ENCODE assay signal across 3 worm cellular contexts in genomic region chrV:5917707-5918106, ce11.
A peak's percentile ranks its signal among the peaks of the same experiment; 100 is the strongest.
TF ChIP-seq lines count a peak whose summit lies in the region.

TSS of gene lrpr-1 (minus strand) at chrV:5917891.

TF ChIP-seq in whole organism, L1 larva, 84 proteins besides CTCF, POLR2A, EP300 and RAD21 (continued from another document and continues in another):
- peak; percentile 98 for TF ChIP-seq dsc-1 (tag; optimal IDR thresholded peaks at IDR 0.05; lab: Kevin White, UChicago)
- TF ChIP-seq nhr-77 (tag; optimal IDR thresholded peaks at IDR 0.05; lab: Kevin White, UChicago) = peak; percentile 36
- peak; percentile 59 for TF ChIP-seq snpc-4 (tag; optimal IDR thresholded peaks at IDR 0.05; lab: Kevin White, UChicago)
- TF ChIP-seq nhr-12 (tag; optimal IDR thresholded peaks at IDR 0.05; lab: Kevin White, UChicago) = no peak
- TF ChIP-seq F16B12.6 (tag; optimal IDR thresholded peaks at IDR 0.05; lab: Kevin White, UChicago) = peak; percentile 46
- TF ChIP-seq hlh-17 (GFP tag; optimal IDR thresholded peaks at IDR 0.05; lab: Kevin White, UChicago; ENCODE audit: borderline replicate concordance) = peak; percentile 71
- TF ChIP-seq elt-2 (tag; optimal IDR thresholded peaks at IDR 0.05; lab: Kevin White, UChicago) = peak; percentile 89
- peak; percentile 96 for TF ChIP-seq egl-13 (tag; optimal IDR thresholded peaks at IDR 0.05; lab: Kevin White, UChicago)
- TF ChIP-seq lin-35 (GFP tag; optimal IDR thresholded peaks at IDR 0.05; lab: Kevin White, UChicago) = peak; percentile 99
- TF ChIP-seq xbp-1 (tag; optimal IDR thresholded peaks at IDR 0.05; lab: Kevin White, UChicago) = peak; percentile 96
- no peak for TF ChIP-seq alr-1 (tag; optimal IDR thresholded peaks at IDR 0.05; lab: Kevin White, UChicago; ENCODE audit: borderline replicate concordance)
- peak; percentile 24 for TF ChIP-seq fkh-10 (GFP tag; optimal IDR thresholded peaks at IDR 0.05; lab: Kevin White, UChicago)
- TF ChIP-seq unc-62 (GFP tag; optimal IDR thresholded peaks at IDR 0.05; lab: Kevin White, UChicago) = no peak
- TF ChIP-seq nhr-85 (tag; lab: Kevin White, UChicago) = peak; percentile 98
- TF ChIP-seq nhr-90 (tag; optimal IDR thresholded peaks at IDR 0.05; lab: Kevin White, UChicago; ENCODE audit: poor library complexity) = peak; percentile 97
- no peak for TF ChIP-seq ets-5 (GFP tag; IDR thresholded peaks at IDR 0.05; lab: Robert Waterston, UW)
- peak; percentile 32 for TF ChIP-seq C34B4.2 (tag; optimal IDR thresholded peaks at IDR 0.05; lab: Kevin White, UChicago)
- TF ChIP-seq nhr-76 (tag; optimal IDR thresholded peaks at IDR 0.05; lab: Kevin White, UChicago) = no peak
- no peak for TF ChIP-seq ama-1 (optimal IDR thresholded peaks at IDR 0.05; lab: Kevin White, UChicago)
- TF ChIP-seq skn-1 (tag; optimal IDR thresholded peaks at IDR 0.05; lab: Kevin White, UChicago) = peak; percentile 66
- peak; percentile 86 for TF ChIP-seq fkh-8 (tag; optimal IDR thresholded peaks at IDR 0.05; lab: Kevin White, UChicago)
- TF ChIP-seq nhr-84 (tag; optimal IDR thresholded peaks at IDR 0.05; lab: Kevin White, UChicago) = no peak
- peak; percentile 45 for TF ChIP-seq nhr-237 (tag; optimal IDR thresholded peaks at IDR 0.05; lab: Kevin White, UChicago)
- peak; percentile 100 for TF ChIP-seq rnt-1 (tag; optimal IDR thresholded peaks at IDR 0.05; lab: Kevin White, UChicago)
- TF ChIP-seq unc-30 (tag; optimal IDR thresholded peaks at IDR 0.05; lab: Kevin White, UChicago) = no peak
- peak; percentile 42 for TF ChIP-seq C16A3.4 (tag; optimal IDR thresholded peaks at IDR 0.05; lab: Kevin White, UChicago)
- TF ChIP-seq pag-3 (tag; optimal IDR thresholded peaks at IDR 0.05; lab: Kevin White, UChicago; ENCODE audit: borderline replicate concordance, insufficient read depth) = no peak
- TF ChIP-seq fkh-4 (tag; optimal IDR thresholded peaks at IDR 0.05; lab: Kevin White, UChicago; ENCODE audit: borderline replicate concordance) = peak; percentile 100
- TF ChIP-seq lsy-2 (tag; optimal IDR thresholded peaks at IDR 0.05; lab: Kevin White, UChicago) = peak; percentile 85 to 87
- TF ChIP-seq nhr-71 (tag; optimal IDR thresholded peaks at IDR 0.05; lab: Kevin White, UChicago) = peak; percentile 96
- TF ChIP-seq mdl-1 (tag; optimal IDR thresholded peaks at IDR 0.05; lab: Kevin White, UChicago) = peak in 1 of 2 experiments; percentile 68
- TF ChIP-seq sptf-1 (tag; optimal IDR thresholded peaks at IDR 0.05; lab: Kevin White, UChicago) = no peak
- TF ChIP-seq lin-14 (GFP tag; optimal IDR thresholded peaks at IDR 0.05; lab: Kevin White, UChicago) = peak; percentile 86
- no peak for TF ChIP-seq tlp-1 (tag; optimal IDR thresholded peaks at IDR 0.05; lab: Kevin White, UChicago)
- TF ChIP-seq zip-4 (GFP tag; optimal IDR thresholded peaks at IDR 0.05; lab: Kevin White, UChicago) = peak; percentile 86
- peak; percentile 91 for TF ChIP-seq mab-9 (GFP tag; IDR thresholded peaks at IDR 0.05; lab: Robert Waterston, UW)
- TF ChIP-seq sup-37 (GFP tag; optimal IDR thresholded peaks at IDR 0.05; lab: Kevin White, UChicago) = peak; percentile 75
- TF ChIP-seq swsn-7 (tag; optimal IDR thresholded peaks at IDR 0.05; lab: Kevin White, UChicago) = peak; percentile 93
- peak; percentile 77 for TF ChIP-seq ceh-8 (GFP tag; optimal IDR thresholded peaks at IDR 0.05; lab: Kevin White, UChicago)
- peak; percentile 43 for TF ChIP-seq vab-15 (tag; optimal IDR thresholded peaks at IDR 0.05; lab: Kevin White, UChicago)
- TF ChIP-seq aha-1 (tag; optimal IDR thresholded peaks at IDR 0.05; lab: Kevin White, UChicago) = no peak
- peak; percentile 97 for TF ChIP-seq pax-3 (tag; optimal IDR thresholded peaks at IDR 0.05; lab: Kevin White, UChicago)
- TF ChIP-seq blmp-1 (tag; optimal IDR thresholded peaks at IDR 0.05; lab: Kevin White, UChicago) = peak; percentile 57

TF ChIP-seq in whole organism, L3 larva, 47 proteins besides CTCF, POLR2A, EP300 and RAD21 (continued from another document):
- peak; percentile 82 for TF ChIP-seq nhr-23 (tag; optimal IDR thresholded peaks at IDR 0.05; lab: Kevin White, UChicago)
- peak; percentile 71 for TF ChIP-seq nfya-1 (tag; optimal IDR thresholded peaks at IDR 0.05; lab: Kevin White, UChicago; ENCODE audit: insufficient read depth)
- peak; percentile 37 for TF ChIP-seq egl-5 (tag; optimal IDR thresholded peaks at IDR 0.05; lab: Kevin White, UChicago)
- TF ChIP-seq pqm-1 (tag; optimal IDR thresholded peaks at IDR 0.05; lab: Kevin White, UChicago) = peak; percentile 50
- TF ChIP-seq nhr-77 (tag; optimal IDR thresholded peaks at IDR 0.05; lab: Kevin White, UChicago) = no peak
- peak; percentile 76 for TF ChIP-seq lin-15B (tag; optimal IDR thresholded peaks at IDR 0.05; lab: Kevin White, UChicago)
- no peak for TF ChIP-seq ceh-9 (tag; optimal IDR thresholded peaks at IDR 0.05; lab: Kevin White, UChicago)
- TF ChIP-seq elt-3 (tag; optimal IDR thresholded peaks at IDR 0.05; lab: Kevin White, UChicago) = no peak
- TF ChIP-seq nhr-25 (tag; optimal IDR thresholded peaks at IDR 0.05; lab: Kevin White, UChicago) = peak; percentile 30

TF ChIP-seq in whole organism, young adult, 124 proteins besides CTCF, POLR2A, EP300 and RAD21 (continued from another document):
- TF ChIP-seq mel-28 (tag; optimal IDR thresholded peaks at IDR 0.05; lab: Kevin White, UChicago; ENCODE audit: borderline replicate concordance) (peak; percentile 51), egl-44 (GFP tag; IDR thresholded peaks at IDR 0.05; lab: Robert Waterston, UW) (no peak), nhr-27 (tag; optimal IDR thresholded peaks at IDR 0.05; lab: Kevin White, UChicago) (no peak), ceh-79 (tag; optimal IDR thresholded peaks at IDR 0.05; lab: Kevin White, UChicago) (no peak), chd-7 (tag; optimal IDR thresholded peaks at IDR 0.05; lab: Kevin White, UChicago) (no peak), athp-1 (tag; optimal IDR thresholded peaks at IDR 0.05; lab: Kevin White, UChicago) (peak; percentile 39), hmg-20 (GFP tag; IDR thresholded peaks at IDR 0.05; lab: Robert Waterston, UW) (peak; percentile 53; the same call in 1 of the 2 replicates), rcor-1 (GFP tag; IDR thresholded peaks at IDR 0.05; lab: Robert Waterston, UW) (peak; percentile 67), zim-3 (tag; optimal IDR thresholded peaks at IDR 0.05; lab: Kevin White, UChicago) (peak; percentile 87), aptf-2 (GFP tag; conservative IDR thresholded peaks at IDR 0.05; lab: Robert Waterston, UW) (peak; percentile 79), Y53G8AR.9 (GFP tag; conservative IDR thresholded peaks at IDR 0.05; lab: Robert Waterston, UW) (no peak), ztf-6 (GFP tag; IDR thresholded peaks at IDR 0.05; lab: Robert Waterston, UW) (no peak), D2030.7 (GFP tag; IDR thresholded peaks at IDR 0.05; lab: Robert Waterston, UW) (no peak), Y95B8A.8 (GFP tag; IDR thresholded peaks at IDR 0.05; lab: Robert Waterston, UW) (no peak), B0035.1 (tag; optimal IDR thresholded peaks at IDR 0.05; lab: Kevin White, UChicago) (peak; percentile 12), lin-54 (GFP tag; optimal IDR thresholded peaks at IDR 0.05; lab: Kevin White, UChicago) (peak; percentile 99), ceh-27 (GFP tag; optimal IDR thresholded peaks at IDR 0.05; lab: Kevin White, UChicago) (peak; percentile 89), pha-4 (tag; optimal IDR thresholded peaks at IDR 0.05; lab: Kevin White, UChicago) (no peak), madf-8 (GFP tag; conservative IDR thresholded peaks at IDR 0.05; lab: Robert Waterston, UW) (peak; percentile 74), C06A6.2 (GFP tag; conservative IDR thresholded peaks at IDR 0.05; lab: Robert Waterston, UW) (0 out of 2 replicates have a peak, but pooled peaks have one; percentile 42), snpc-3.4 (tag; optimal IDR thresholded peaks at IDR 0.05; lab: Kevin White, UChicago) (peak; percentile 42), ceh-40 (GFP tag; IDR thresholded peaks at IDR 0.05; lab: Robert Waterston, UW) (no peak), F57A8.1 (GFP tag; optimal IDR thresholded peaks at IDR 0.05; lab: Kevin White, UChicago) (no peak), lag-1 (GFP tag; IDR thresholded peaks at IDR 0.05; lab: Robert Waterston, UW) (no peak), ztf-18 (tag; optimal IDR thresholded peaks at IDR 0.05; lab: Kevin White, UChicago) (peak; percentile 28), him-1 (tag; optimal IDR thresholded peaks at IDR 0.05; lab: Kevin White, UChicago) (peak; percentile 62), somi-1 (GFP tag; optimal IDR thresholded peaks at IDR 0.05; lab: Kevin White, UChicago) (peak; percentile 16), tbx-9 (tag; optimal IDR thresholded peaks at IDR 0.05; lab: Kevin White, UChicago; ENCODE audit: borderline replicate concordance) (no peak), zfh-2 (GFP tag; conservative IDR thresholded peaks at IDR 0.05; lab: Robert Waterston, UW) (no peak), hsf-1 (GFP tag; IDR thresholded peaks at IDR 0.05; lab: Robert Waterston, UW) (0 out of 2 replicates have a peak, but pooled peaks have one; percentile 35), dpl-1 (GFP tag; optimal IDR thresholded peaks at IDR 0.05; lab: Kevin White, UChicago) (peak; percentile 81), egl-18 (GFP tag; IDR thresholded peaks at IDR 0.05; lab: Robert Waterston, UW) (no peak), madf-10 (tag; optimal IDR thresholded peaks at IDR 0.05; lab: Kevin White, UChicago) (peak; percentile 65), ztf-25 (GFP tag; IDR thresholded peaks at IDR 0.05; lab: Robert Waterston, UW) (no peak), pbrm-1 (GFP tag; IDR thresholded peaks at IDR 0.05; lab: Robert Waterston, UW) (0 out of 2 replicates have a peak, but pooled peaks have one; percentile 44), bed-2 (GFP tag; IDR thresholded peaks at IDR 0.05; lab: Robert Waterston, UW) (peak; percentile 88), F39B2.1 (GFP tag; IDR thresholded peaks at IDR 0.05; lab: Robert Waterston, UW) (no peak), hrde-1 (tag; optimal IDR thresholded peaks at IDR 0.05; lab: Kevin White, UChicago; ENCODE audit: borderline replicate concordance) (peak; percentile 60), ekl-4 (GFP tag; IDR thresholded peaks at IDR 0.05; lab: Robert Waterston, UW) (peak; percentile 73), fkh-3 (tag; optimal IDR thresholded peaks at IDR 0.05; lab: Kevin White, UChicago) (no peak), ccch-3 (GFP tag; optimal IDR thresholded peaks at IDR 0.05; lab: Kevin White, UChicago) (peak; percentile 73)
